Worm (Caenorhabditis elegans) whole organism, L4 larva: Measurements from ENCODE around the gene ZC262.2.

ENCODE experiments used
- D1046.2 ChIP-seq: fragments of 200-800 bp; sonication (Bioruptor generic); IDR thresholded peaks from 2 replicates; pipeline ENCODE4 v1.3.6; 2022; ENCODE audit warnings: missing genetic modification characterization, missing compliant biosample characterization
- aly-2 ChIP-seq: sonication (generic microtip); optimal IDR thresholded peaks from 2 replicates; lab custom pipeline; 2018; ENCODE audit warnings: missing biosample characterization, missing genetic modification characterization
- lin-15B ChIP-seq: fragments of 150-350 bp; sonication (generic microtip); optimal IDR thresholded peaks from 3 replicates; lab custom pipeline; 2014; ENCODE audit warnings: missing biosample characterization, missing genetic modification characterization
- unc-62 ChIP-seq, 3 experiments: fragments of 150-350 bp in 1 of 3; sonication (generic microtip); optimal IDR thresholded peaks in 2 of 3; peaks in 1 of 3; 1 replicate in 1 of 3; 2 replicates in 2 of 3; lab custom pipeline; 2014 to 2017; ENCODE audit warnings: missing biosample characterization in 3 of 3, missing genetic modification characterization in 3 of 3, missing genetic modification reagents in 3 of 3, missing genotype in 1 of 3

- TF ChIP-seq D1046.2 (GFP tag; lab: Robert Waterston, UW) = no peak
- no peak for TF ChIP-seq lin-15B (tag; lab: Kevin White, UChicago)
- TF ChIP-seq unc-62 (GFP tag; optimal IDR thresholded peaks at IDR 0.05 in 1 of 2; lab: Kevin White, UChicago) = no peak
- no peak for TF ChIP-seq unc-62 (tag; optimal IDR thresholded peaks at IDR 0.05; lab: Kevin White, UChicago)
- TF ChIP-seq aly-2 (tag; lab: Kevin White, UChicago) = no peak
Measured at ce11 chrIII:8322645-8323213, 9.1 kb upstream of the ZC262.2 start, which contains the start of gene F10E9.1.
